Worm (Caenorhabditis elegans): ENCODE data around the gene aak-1.
A peak's percentile ranks its signal among the peaks of the same experiment; 100 is the strongest.

Gene aak-1

ce11 chrIII:8792251-8792650 is 31.4 kb upstream of the aak-1 start, which contains the start of gene ztf-1:
ztf-1 (minus strand) TSS chrIII:8792351.
- TF ChIP-seq sma-3 (GFP tag; optimal IDR thresholded peaks at IDR 0.05) (no peak), nhr-23 (tag; optimal IDR thresholded peaks at IDR 0.05) (no peak), mdl-1 (tag; optimal IDR thresholded peaks at IDR 0.05) (no peak), blmp-1 (tag; optimal IDR thresholded peaks at IDR 0.05; ENCODE audit: insufficient read depth) (no peak), snpc-4 (tag; optimal IDR thresholded peaks at IDR 0.05) (no peak), unc-39 (tag; optimal IDR thresholded peaks at IDR 0.05) (no peak), sma-9 (GFP tag; optimal IDR thresholded peaks at IDR 0.05) (no peak), sma-9 (tag; optimal IDR thresholded peaks at IDR 0.05) (no peak), dmd-4 (tag; optimal IDR thresholded peaks at IDR 0.05) (no peak), R02D3.7 (tag; optimal IDR thresholded peaks at IDR 0.05) (no peak), sem-4 (tag; optimal IDR thresholded peaks at IDR 0.05) (no peak), ceh-16 (tag; optimal IDR thresholded peaks at IDR 0.05) (no peak), F13H6.1 (tag; optimal IDR thresholded peaks at IDR 0.05) (no peak), ceh-82 (tag; optimal IDR thresholded peaks at IDR 0.05) (no peak), mab-5 (tag; optimal IDR thresholded peaks at IDR 0.05) (no peak), alr-1 (tag; optimal IDR thresholded peaks at IDR 0.05) (no peak)

DNA sequence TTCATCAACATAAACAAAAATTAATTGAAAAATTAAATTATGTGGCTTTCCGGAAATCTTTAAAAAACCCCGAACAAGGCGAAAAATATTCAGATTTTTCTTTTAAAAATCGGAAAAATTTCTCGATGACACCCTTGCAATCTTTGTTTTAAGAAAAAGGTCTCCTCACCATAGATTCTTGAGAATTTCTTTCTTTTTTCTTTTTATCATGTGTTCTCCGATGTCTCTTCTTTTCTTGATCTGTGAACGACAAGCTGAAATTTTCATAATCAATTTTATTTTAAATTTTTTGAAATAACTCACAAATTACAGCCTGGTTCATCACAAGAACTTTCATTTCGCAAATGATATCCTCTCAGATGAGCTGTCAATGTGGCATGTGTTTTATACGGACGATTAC is 30.3 kb upstream of the aak-1 start, which contains the start of the genes zfp-1 and F54F2.14:
Gene zfp-1 (plus strand): TSS at position 301 of the 400 bp plus-strand sequence.
Gene F54F2.14 (plus strand): TSS at position 312 of the 400 bp plus-strand sequence.
- TF ChIP-seq egl-27 (tag; optimal IDR thresholded peaks at IDR 0.05) (no peak), lin-39 (tag; optimal IDR thresholded peaks at IDR 0.05) (no peak), alr-1 (tag; optimal IDR thresholded peaks at IDR 0.05) (no peak), skn-1 (tag; optimal IDR thresholded peaks at IDR 0.05) (no peak), nhr-12 (tag; optimal IDR thresholded peaks at IDR 0.05) (no peak)

- TF ChIP-seq nhr-25 (tag; optimal IDR thresholded peaks at IDR 0.05) = no peak
- no peak for TF ChIP-seq sma-9 (GFP tag; optimal IDR thresholded peaks at IDR 0.05)
- TF ChIP-seq sma-9 (tag; optimal IDR thresholded peaks at IDR 0.05) = no peak
- no peak for TF ChIP-seq blmp-1 (tag; optimal IDR thresholded peaks at IDR 0.05; ENCODE audit: insufficient read depth)
- TF ChIP-seq mab-5 (tag; optimal IDR thresholded peaks at IDR 0.05) = no peak
- TF ChIP-seq nhr-23 (tag; optimal IDR thresholded peaks at IDR 0.05) = no peak
- TF ChIP-seq nhr-21 (tag; optimal IDR thresholded peaks at IDR 0.05) = no peak
- TF ChIP-seq unc-55 (GFP tag; optimal IDR thresholded peaks at IDR 0.05) = peak; percentile 3
- TF ChIP-seq C34F6.9 (tag; optimal IDR thresholded peaks at IDR 0.05) = peak; percentile 33
- TF ChIP-seq F13H6.1 (tag; optimal IDR thresholded peaks at IDR 0.05) = peak; percentile 16
Measured at ce11 chrIII:8788690-8789089, 27.8 kb upstream of the aak-1 start.

DNA sequence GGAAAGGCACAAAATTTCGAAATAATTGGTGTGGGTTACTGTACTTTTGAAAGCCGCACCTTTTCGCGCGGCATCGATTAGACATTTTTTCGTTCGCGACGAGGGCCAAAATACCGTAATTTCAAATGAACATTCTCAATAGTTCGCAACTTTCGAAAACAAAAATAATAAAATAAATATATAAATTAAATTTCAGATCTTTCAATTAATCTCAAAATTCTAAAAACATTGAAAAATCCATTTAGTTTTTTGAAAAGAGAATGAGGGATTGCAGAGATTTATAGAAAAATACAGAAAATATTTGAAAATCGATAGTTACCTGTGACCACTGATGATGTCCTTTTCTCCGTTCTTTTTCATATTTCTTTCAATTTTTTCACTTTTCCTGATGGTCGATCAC is 25.2 kb upstream of the aak-1 start, which contains the start of gene K02D10.8:
Gene K02D10.8 (plus strand): TSS at position 301 of the 400 bp plus-strand sequence.
- TF ChIP-seq mab-5 (tag; optimal IDR thresholded peaks at IDR 0.05) (no peak), elt-3 (tag; optimal IDR thresholded peaks at IDR 0.05) (no peak), nhr-12 (tag; optimal IDR thresholded peaks at IDR 0.05) (no peak), aly-2 (tag; optimal IDR thresholded peaks at IDR 0.05) (no peak), nhr-129 (tag; optimal IDR thresholded peaks at IDR 0.05) (no peak), egl-27 (tag; optimal IDR thresholded peaks at IDR 0.05) (no peak), nhr-237 (tag; optimal IDR thresholded peaks at IDR 0.05) (no peak)

ce11 chrIII:8785426-8785825 is 24.5 kb upstream of the aak-1 start:
- no peak for TF ChIP-seq nhr-11 (tag; optimal IDR thresholded peaks at IDR 0.05)
- TF ChIP-seq nhr-25 (tag; optimal IDR thresholded peaks at IDR 0.05) = no peak
- peak; percentile 81 for TF ChIP-seq F13H6.1 (tag; optimal IDR thresholded peaks at IDR 0.05)
- TF ChIP-seq gmeb-1 (tag; optimal IDR thresholded peaks at IDR 0.05) = peak; percentile 18
- TF ChIP-seq fos-1 (tag; optimal IDR thresholded peaks at IDR 0.05) = peak; percentile 57
- TF ChIP-seq unc-55 (GFP tag; optimal IDR thresholded peaks at IDR 0.05) = peak; percentile 54
- peak in 1 of 2 experiments; percentile 59 for TF ChIP-seq lsy-2 (tag; optimal IDR thresholded peaks at IDR 0.05)
- TF ChIP-seq mdl-1 (tag; optimal IDR thresholded peaks at IDR 0.05) = peak; percentile 66 to 86
- TF ChIP-seq nhr-237 (tag; optimal IDR thresholded peaks at IDR 0.05) = no peak
- peak; percentile 87 for TF ChIP-seq C34F6.9 (tag; optimal IDR thresholded peaks at IDR 0.05)
- peak; percentile 93 for TF ChIP-seq crh-2 (tag; optimal IDR thresholded peaks at IDR 0.05)
- TF ChIP-seq sem-4 (tag; optimal IDR thresholded peaks at IDR 0.05) = peak; percentile 12
- TF ChIP-seq sma-9 (GFP tag; optimal IDR thresholded peaks at IDR 0.05) = peak; percentile 88
- TF ChIP-seq sma-9 (tag; optimal IDR thresholded peaks at IDR 0.05) = no peak
- no peak for TF ChIP-seq snpc-4 (tag; optimal IDR thresholded peaks at IDR 0.05)
- peak; percentile 91 for TF ChIP-seq nhr-129 (tag; optimal IDR thresholded peaks at IDR 0.05)
- TF ChIP-seq nhr-10 (tag; optimal IDR thresholded peaks at IDR 0.05) = no peak
- peak; percentile 53 for TF ChIP-seq lin-11 (tag; optimal IDR thresholded peaks at IDR 0.05)

All from whole organism, L2 larva.